Worm (Caenorhabditis elegans): ENCODE results near the gene R74.7.

The R74.7 gene

DNA sequence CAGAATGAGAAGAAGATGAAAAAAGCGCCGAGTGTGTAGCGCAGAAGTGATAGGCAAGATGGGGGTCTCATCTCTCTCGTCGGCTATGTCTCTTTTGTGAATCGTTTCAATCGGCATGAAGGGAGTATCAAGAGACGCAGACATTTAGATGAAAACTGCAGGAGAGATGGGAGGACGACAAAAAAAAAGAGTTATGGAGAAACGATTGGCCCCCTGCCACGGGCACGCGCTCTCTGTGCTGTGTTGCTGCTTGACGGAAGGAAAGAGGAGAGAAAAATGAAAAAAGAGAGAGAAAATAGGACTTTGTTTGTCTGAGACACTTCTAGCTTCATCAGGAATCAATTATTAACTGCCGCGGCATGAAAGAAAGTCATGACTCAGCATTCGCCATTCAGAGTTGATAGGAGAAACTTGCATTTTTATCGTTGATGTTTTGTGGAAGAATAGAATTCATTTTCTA, 19.5 kb downstream of the R74.7 start:
- peak; percentile 38 for TF ChIP-seq lin-39 (tag; optimal IDR thresholded peaks at IDR 0.05)
- peak; percentile 86 for TF ChIP-seq nhr-47 (tag; optimal IDR thresholded peaks at IDR 0.05)
- peak; percentile 72 for TF ChIP-seq mef-2 (tag; optimal IDR thresholded peaks at IDR 0.05)
- peak in 1 of 2 experiments; percentile 89 for TF ChIP-seq mdl-1 (tag; optimal IDR thresholded peaks at IDR 0.05)
- peak; percentile 24 for TF ChIP-seq ceh-8 (GFP tag; optimal IDR thresholded peaks at IDR 0.05)
- peak; percentile 88 for TF ChIP-seq nhr-85 (tag)
- no peak for TF ChIP-seq hlh-17 (GFP tag; optimal IDR thresholded peaks at IDR 0.05; ENCODE audit: borderline replicate concordance)
- TF ChIP-seq lin-15B (tag; optimal IDR thresholded peaks at IDR 0.05): peak; percentile 39
- no peak for TF ChIP-seq tlp-1 (tag; optimal IDR thresholded peaks at IDR 0.05)
- no peak for TF ChIP-seq mab-9 (GFP tag; IDR thresholded peaks at IDR 0.05)
- peak; percentile 90 for TF ChIP-seq nhr-20 (tag; optimal IDR thresholded peaks at IDR 0.05)
- TF ChIP-seq vab-15 (tag; optimal IDR thresholded peaks at IDR 0.05): no peak
- peak; percentile 89 for TF ChIP-seq egl-13 (tag; optimal IDR thresholded peaks at IDR 0.05)
- peak; percentile 89 for TF ChIP-seq mep-1 (tag; optimal IDR thresholded peaks at IDR 0.05)
- peak; percentile 87 for TF ChIP-seq nhr-77 (tag; optimal IDR thresholded peaks at IDR 0.05)
- no peak for TF ChIP-seq ceh-63 (GFP tag; optimal IDR thresholded peaks at IDR 0.05)
- peak; percentile 95 for TF ChIP-seq dsc-1 (tag; optimal IDR thresholded peaks at IDR 0.05)
- no peak for TF ChIP-seq hlh-4 (tag; optimal IDR thresholded peaks at IDR 0.05)
- TF ChIP-seq unc-86 (tag; optimal IDR thresholded peaks at IDR 0.05): peak; percentile 87
- TF ChIP-seq dpl-1 (GFP tag; optimal IDR thresholded peaks at IDR 0.05): peak; percentile 45 to 54 (median 49)
- TF ChIP-seq elt-2 (tag; optimal IDR thresholded peaks at IDR 0.05): peak; percentile 65
- TF ChIP-seq nhr-84 (tag; optimal IDR thresholded peaks at IDR 0.05): no peak
- TF ChIP-seq lir-3 (tag; optimal IDR thresholded peaks at IDR 0.05; ENCODE audit: poor library complexity): peak; percentile 45
- TF ChIP-seq ceh-90 (tag; optimal IDR thresholded peaks at IDR 0.05): no peak
- TF ChIP-seq fkh-10 (GFP tag; optimal IDR thresholded peaks at IDR 0.05): peak; percentile 83
- TF ChIP-seq F16B12.6 (tag; optimal IDR thresholded peaks at IDR 0.05): peak; percentile 15
- TF ChIP-seq C16A3.4 (tag; optimal IDR thresholded peaks at IDR 0.05): peak; percentile 79
- peak; percentile 75 for TF ChIP-seq nhr-11 (tag; optimal IDR thresholded peaks at IDR 0.05)
- TF ChIP-seq lin-13 (GFP tag; optimal IDR thresholded peaks at IDR 0.05): peak; percentile 62
- peak; percentile 42 for TF ChIP-seq blmp-1 (tag; optimal IDR thresholded peaks at IDR 0.05)
- no peak for TF ChIP-seq alr-1 (tag; optimal IDR thresholded peaks at IDR 0.05; ENCODE audit: borderline replicate concordance)
- peak; percentile 88 for TF ChIP-seq swsn-7 (tag; optimal IDR thresholded peaks at IDR 0.05)
- TF ChIP-seq pax-3 (tag; optimal IDR thresholded peaks at IDR 0.05): peak; percentile 61
- TF ChIP-seq tbx-2 (tag; optimal IDR thresholded peaks at IDR 0.05): peak; percentile 87
- peak; percentile 96 for TF ChIP-seq nhr-71 (tag; optimal IDR thresholded peaks at IDR 0.05)
- peak; percentile 73 to 76 for TF ChIP-seq efl-1 (optimal IDR thresholded peaks at IDR 0.05)
- peak; percentile 25 to 93 for TF ChIP-seq efl-1 (GFP tag; optimal IDR thresholded peaks at IDR 0.05 in 1 of 2)
- peak; percentile 51 to 85 (median 70) for TF ChIP-seq ceh-82 (tag; optimal IDR thresholded peaks at IDR 0.05)
- peak; percentile 64 for TF ChIP-seq pag-3 (tag; optimal IDR thresholded peaks at IDR 0.05; ENCODE audit: borderline replicate concordance, insufficient read depth)
- TF ChIP-seq ama-1 (optimal IDR thresholded peaks at IDR 0.05): no peak
- peak; percentile 73 to 77 for TF ChIP-seq lin-35 (GFP tag; optimal IDR thresholded peaks at IDR 0.05)
- TF ChIP-seq fkh-4 (tag; optimal IDR thresholded peaks at IDR 0.05; ENCODE audit: borderline replicate concordance): peak; percentile 69
- peak; percentile 80 for TF ChIP-seq xbp-1 (tag; optimal IDR thresholded peaks at IDR 0.05)
- TF ChIP-seq unc-130 (tag; optimal IDR thresholded peaks at IDR 0.05): peak; percentile 72
- peak; percentile 72 for TF ChIP-seq snpc-4 (tag; optimal IDR thresholded peaks at IDR 0.05)
- peak; percentile 50; the same call in 1 of the 2 replicates for TF ChIP-seq ceh-88 (GFP tag; IDR thresholded peaks at IDR 0.05)
- peak; percentile 32 for TF ChIP-seq nhr-90 (tag; optimal IDR thresholded peaks at IDR 0.05; ENCODE audit: poor library complexity)
- peak; percentile 41 for TF ChIP-seq zag-1 (tag; optimal IDR thresholded peaks at IDR 0.05)
- no peak for TF ChIP-seq nhr-28 (tag; optimal IDR thresholded peaks at IDR 0.05)
- peak; percentile 32 for TF ChIP-seq unc-62 (GFP tag; optimal IDR thresholded peaks at IDR 0.05)
- no peak for TF ChIP-seq Y116A8C.19 (tag; optimal IDR thresholded peaks at IDR 0.05; ENCODE audit: borderline replicate concordance)
- TF ChIP-seq sup-37 (GFP tag; optimal IDR thresholded peaks at IDR 0.05): peak; percentile 37

Measured in whole organism, L1 larva.